Worm (Caenorhabditis elegans) whole organism, mixed stage, embryonic: ENCODE results near the gene clpr-2.

ENCODE experiments used
- M03D4.4 ChIP-seq: sonication (generic microtip); optimal IDR thresholded peaks from 2 replicates; lab custom pipeline; 2017; ENCODE audit warnings: mild to moderate bottlenecking, missing genetic modification characterization, missing compliant biosample characterization
- bed-3 ChIP-seq: fragments of 200-800 bp; sonication (Bioruptor generic); optimal IDR thresholded peaks from 3 replicates; lab custom pipeline; 2018; ENCODE audit warnings: mild to moderate bottlenecking, missing genetic modification characterization, moderate library complexity, missing compliant biosample characterization
- blmp-1 ChIP-seq: fragments of 150-350 bp; optimal IDR thresholded peaks from 2 replicates; lab custom pipeline; 2014; ENCODE audit warnings: missing biosample characterization, missing genetic modification characterization
- ceh-39 ChIP-seq: fragments of 150-350 bp; optimal IDR thresholded peaks from 2 replicates; lab custom pipeline; 2014; ENCODE audit warnings: missing biosample characterization, missing genetic modification characterization
- ceh-43 ChIP-seq: fragments of 200-800 bp; sonication (Bioruptor generic); optimal IDR thresholded peaks from 2 replicates; lab custom pipeline; 2018; ENCODE audit warnings: mild to moderate bottlenecking, missing genetic modification characterization, moderate library complexity, missing compliant biosample characterization
- ceh-83 ChIP-seq: fragments of 200-800 bp; sonication (Bioruptor generic); optimal IDR thresholded peaks from 2 replicates; lab custom pipeline; 2018; ENCODE audit warnings: mild to moderate bottlenecking, missing genetic modification characterization, missing compliant biosample characterization
- ces-1 ChIP-seq: fragments of 150-350 bp; optimal IDR thresholded peaks from 2 replicates; lab custom pipeline; 2014; ENCODE audit warnings: missing biosample characterization, missing genetic modification reagents, missing genetic modification characterization
- cnd-1 ChIP-seq: fragments of 200-800 bp; sonication (Bioruptor generic); optimal IDR thresholded peaks from 2 replicates; lab custom pipeline; 2018; ENCODE audit warnings: mild to moderate bottlenecking, missing genetic modification characterization, missing compliant biosample characterization
- drap-1 ChIP-seq: fragments of 200-800 bp; sonication (Bioruptor generic); optimal IDR thresholded peaks from 3 replicates; lab custom pipeline; 2018; ENCODE audit warnings: mild to moderate bottlenecking, missing genetic modification characterization, missing compliant biosample characterization
- elt-1 ChIP-seq: sonication (generic microtip); optimal IDR thresholded peaks from 2 replicates; lab custom pipeline; 2017; ENCODE audit warnings: missing genetic modification characterization, mild to moderate bottlenecking, missing compliant biosample characterization, antibody characterized with exemption, moderate library complexity, borderline replicate concordance; ENCODE audit not compliant: insufficient read depth
- elt-3 ChIP-seq: fragments of 150-350 bp; optimal IDR thresholded peaks from 2 replicates; lab custom pipeline; 2014; ENCODE audit warnings: missing biosample characterization, missing genetic modification characterization
- flh-1 ChIP-seq: fragments of 200-800 bp; sonication (Bioruptor generic); optimal IDR thresholded peaks from 2 replicates; lab custom pipeline; 2018; ENCODE audit warnings: mild to moderate bottlenecking, missing genetic modification characterization, moderate library complexity, missing compliant biosample characterization
- ham-2 ChIP-seq: fragments of 200-800 bp; sonication (Bioruptor generic); optimal IDR thresholded peaks from 2 replicates; lab custom pipeline; 2018; ENCODE audit warnings: mild to moderate bottlenecking, missing genetic modification characterization, missing compliant biosample characterization
- hlh-1 ChIP-seq: fragments of 150-350 bp; optimal IDR thresholded peaks from 2 replicates; lab custom pipeline; 2014; ENCODE audit warnings: missing biosample characterization, missing genetic modification reagents, missing genetic modification characterization
- lin-13 ChIP-seq: fragments of 150-350 bp; optimal IDR thresholded peaks from 2 replicates; lab custom pipeline; 2014; ENCODE audit warnings: missing biosample characterization, missing genetic modification characterization
- lin-32 ChIP-seq: fragments of 200-800 bp; sonication (Bioruptor generic); optimal IDR thresholded peaks from 2 replicates; lab custom pipeline; 2018; ENCODE audit warnings: mild to moderate bottlenecking, missing genetic modification characterization, missing compliant biosample characterization
- lsy-2 ChIP-seq: fragments of 150-350 bp; optimal IDR thresholded peaks from 2 replicates; lab custom pipeline; 2014; ENCODE audit warnings: missing biosample characterization, missing genetic modification characterization
- mab-5 ChIP-seq: fragments of 150-350 bp; optimal IDR thresholded peaks from 2 replicates; lab custom pipeline; 2014; ENCODE audit warnings: missing biosample characterization, missing genetic modification characterization
- mls-2 ChIP-seq: sonication (generic microtip); optimal IDR thresholded peaks from 2 replicates; lab custom pipeline; 2016; ENCODE audit warnings: mild to moderate bottlenecking, missing genetic modification characterization, moderate library complexity, missing compliant biosample characterization
- nhr-12 ChIP-seq: fragments of 150-350 bp; optimal IDR thresholded peaks from 2 replicates; lab custom pipeline; 2014; ENCODE audit warnings: missing biosample characterization, missing genetic modification characterization
- nhr-2 ChIP-seq: fragments of 150-350 bp; optimal IDR thresholded peaks from 2 replicates; lab custom pipeline; 2014; ENCODE audit warnings: missing biosample characterization, missing genetic modification characterization
- nhr-237 ChIP-seq: fragments of 150-350 bp; optimal IDR thresholded peaks from 2 replicates; lab custom pipeline; 2014; ENCODE audit warnings: missing biosample characterization, missing genetic modification characterization
- nhr-28 ChIP-seq: fragments of 150-350 bp; optimal IDR thresholded peaks from 2 replicates; lab custom pipeline; 2014; ENCODE audit warnings: missing biosample characterization, missing genetic modification characterization
- nhr-76 ChIP-seq: sonication (generic microtip); optimal IDR thresholded peaks from 2 replicates; lab custom pipeline; 2017; ENCODE audit warnings: missing biosample characterization, missing genetic modification characterization
- pha-4 ChIP-seq: fragments of 150-350 bp; optimal IDR thresholded peaks from 2 replicates; lab custom pipeline; 2018; ENCODE audit warnings: missing biosample characterization, missing genetic modification reagents, missing genetic modification characterization
- snpc-4 ChIP-seq: fragments of 150-350 bp; optimal IDR thresholded peaks from 2 replicates; lab custom pipeline; 2014; ENCODE audit warnings: missing biosample characterization, missing genetic modification characterization
- sptf-1 ChIP-seq: sonication (generic microtip); optimal IDR thresholded peaks from 2 replicates; lab custom pipeline; 2017; ENCODE audit warnings: mild to moderate bottlenecking, missing genetic modification characterization, moderate library complexity, missing compliant biosample characterization
- tbx-8 ChIP-seq: fragments of 200-800 bp; sonication (Bioruptor generic); optimal IDR thresholded peaks from 2 replicates; lab custom pipeline; 2018; ENCODE audit warnings: mild to moderate bottlenecking, missing genetic modification characterization, moderate library complexity, missing compliant biosample characterization
- unc-120 ChIP-seq: sonication (generic microtip); optimal IDR thresholded peaks from 2 replicates; lab custom pipeline; 2017; ENCODE audit warnings: missing genetic modification characterization, missing compliant biosample characterization; ENCODE audit not compliant: poor library complexity, severe bottlenecking
- unc-39 ChIP-seq: fragments of 150-350 bp; optimal IDR thresholded peaks from 2 replicates; lab custom pipeline; 2014; ENCODE audit warnings: missing biosample characterization, missing genetic modification characterization
- unc-62 ChIP-seq: fragments of 150-350 bp; optimal IDR thresholded peaks from 2 replicates; lab custom pipeline; 2014; ENCODE audit warnings: missing biosample characterization, missing genetic modification reagents, missing genetic modification characterization
- zip-8 ChIP-seq: fragments of 150-350 bp; optimal IDR thresholded peaks from 2 replicates; lab custom pipeline; 2014; ENCODE audit warnings: missing biosample characterization, missing genetic modification characterization
- ztf-11 ChIP-seq: fragments of 150-350 bp; optimal IDR thresholded peaks from 2 replicates; lab custom pipeline; 2014; ENCODE audit warnings: missing biosample characterization, missing genetic modification characterization

clpr-2 gene

ce11 chrII:1234971-1235370 is 23.8 kb upstream of the clpr-2 start:
- TF ChIP-seq ceh-39, result no peak
- no peak for TF ChIP-seq sptf-1 (tag; lab: Kevin White, UChicago)
- no peak for TF ChIP-seq unc-62 (GFP tag; lab: Kevin White, UChicago)
- TF ChIP-seq lin-13 (tag; lab: Kevin White, UChicago), result no peak
- TF ChIP-seq bed-3 (GFP tag; lab: Kevin White, UChicago), result no peak
- TF ChIP-seq nhr-12 (tag; lab: Kevin White, UChicago), result no peak
- no peak for TF ChIP-seq nhr-237 (tag; lab: Kevin White, UChicago)
- no peak for TF ChIP-seq unc-120

DNA sequence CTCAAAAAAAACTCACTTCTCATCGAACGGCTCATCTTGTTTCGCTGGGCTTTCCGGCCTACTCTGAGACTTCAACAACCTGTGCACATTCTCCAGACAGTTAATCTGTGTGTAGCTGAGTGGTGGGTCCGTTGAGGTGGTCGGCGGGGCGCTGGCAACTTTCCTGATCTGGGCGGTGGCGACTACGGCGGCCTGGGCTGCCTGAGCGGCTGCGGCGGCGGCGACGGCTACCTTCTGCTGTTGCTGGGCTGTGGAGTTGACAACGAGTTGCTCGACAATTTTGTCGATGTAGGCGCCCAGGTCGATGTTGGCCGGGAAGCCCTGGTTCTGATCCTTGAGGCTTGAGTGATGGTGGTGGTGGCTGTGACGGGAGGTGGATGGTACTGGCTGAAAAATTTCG is 22.7 kb upstream of the clpr-2 start:
- TF ChIP-seq lsy-2 (no peak), bed-3 (GFP tag; lab: Kevin White, UChicago) (no peak), nhr-76 (tag; lab: Kevin White, UChicago) (no peak), ztf-11 (tag; lab: Kevin White, UChicago) (no peak), ceh-39 (no peak), nhr-237 (tag; lab: Kevin White, UChicago) (no peak), flh-1 (no peak), M03D4.4 (tag; lab: Kevin White, UChicago) (no peak), snpc-4 (no peak)

- TF ChIP-seq sptf-1 (tag; lab: Kevin White, UChicago) (no peak), nhr-237 (tag; lab: Kevin White, UChicago) (no peak), bed-3 (GFP tag; lab: Kevin White, UChicago) (no peak), ham-2 (peak; percentile 41), lin-32 (GFP tag; lab: Kevin White, UChicago) (peak; percentile 7), unc-62 (GFP tag; lab: Kevin White, UChicago) (no peak), M03D4.4 (tag; lab: Kevin White, UChicago) (no peak), unc-120 (peak; percentile 5), pha-4 (tag; lab: Kevin White, UChicago) (peak; percentile 9), lsy-2 (no peak), nhr-76 (tag; lab: Kevin White, UChicago) (no peak), mls-2 (no peak), cnd-1 (tag; lab: Kevin White, UChicago) (peak; percentile 5), blmp-1 (tag; lab: Kevin White, UChicago) (no peak), unc-39 (tag; lab: Kevin White, UChicago) (no peak), ztf-11 (tag; lab: Kevin White, UChicago) (no peak), nhr-2 (tag; lab: Kevin White, UChicago) (peak; percentile 42)
Measured at ce11 chrII:1236479-1236878, 22.3 kb upstream of the clpr-2 start.

ce11 chrII:1237845-1238244 is 20.9 kb upstream of the clpr-2 start:
- no peak for TF ChIP-seq ceh-83 (GFP tag; lab: Kevin White, UChicago)
- peak; percentile 22 for TF ChIP-seq M03D4.4 (tag; lab: Kevin White, UChicago)
- peak; percentile 42 for TF ChIP-seq pha-4 (tag; lab: Kevin White, UChicago)
- TF ChIP-seq zip-8, result no peak
- no peak for TF ChIP-seq ces-1 (GFP tag; lab: Kevin White, UChicago)
- TF ChIP-seq ceh-43, result no peak
- no peak for TF ChIP-seq lin-32 (GFP tag; lab: Kevin White, UChicago)
- no peak for TF ChIP-seq ztf-11 (tag; lab: Kevin White, UChicago)
- TF ChIP-seq nhr-76 (tag; lab: Kevin White, UChicago), result no peak
- TF ChIP-seq sptf-1 (tag; lab: Kevin White, UChicago), result peak; percentile 75
- no peak for TF ChIP-seq mab-5 (tag; lab: Kevin White, UChicago)
- TF ChIP-seq cnd-1 (tag; lab: Kevin White, UChicago), result peak; percentile 3
- no peak for TF ChIP-seq elt-3 (tag; lab: Kevin White, UChicago)
- peak; percentile 41 for TF ChIP-seq tbx-8
- peak; percentile 9 for TF ChIP-seq unc-62 (GFP tag; lab: Kevin White, UChicago)
- no peak for TF ChIP-seq nhr-237 (tag; lab: Kevin White, UChicago)
- no peak for TF ChIP-seq blmp-1 (tag; lab: Kevin White, UChicago)
- no peak for TF ChIP-seq unc-39 (tag; lab: Kevin White, UChicago)
- no peak for TF ChIP-seq elt-1
- TF ChIP-seq ceh-39, result no peak
- peak; percentile 39 for TF ChIP-seq ham-2
- no peak for TF ChIP-seq flh-1
- no peak for TF ChIP-seq nhr-28
- no peak for TF ChIP-seq nhr-12 (tag; lab: Kevin White, UChicago)
- TF ChIP-seq drap-1 (GFP tag; lab: Kevin White, UChicago), result no peak
- TF ChIP-seq hlh-1 (tag; lab: Kevin White, UChicago), result no peak
- no peak for TF ChIP-seq mls-2
- no peak for TF ChIP-seq lsy-2
- no peak for TF ChIP-seq snpc-4
